Fruit fly (Drosophila melanogaster) whole organism, embryonic: ENCODE measurements around the gene CG34149.

ENCODE experiments used
- Awh ChIP-seq: fragments of 200-800 bp; sonication (Bioruptor generic); IDR thresholded peaks from 2 replicates; pipeline ENCODE4, ENCODE4 v1.3.6; 2022; ENCODE audit warnings: missing biosample characterization, missing genetic modification characterization
- Bdp1 ChIP-seq: fragments of 200-800 bp; sonication (Bioruptor generic); optimal IDR thresholded peaks from 3 replicates; lab custom pipeline; 2016; ENCODE audit warnings: missing biosample characterization, missing genetic modification characterization
- CG10366 ChIP-seq: fragments of 200-800 bp; sonication (Bioruptor generic); IDR thresholded peaks from 2 replicates; pipeline ENCODE4 v1.3.6; 2022; ENCODE audit warnings: missing biosample characterization, missing genetic modification characterization
- CG15514 ChIP-seq: fragments of 200-800 bp; sonication (Bioruptor generic); optimal IDR thresholded peaks from 3 replicates; lab custom pipeline; 2017; ENCODE audit warnings: missing biosample characterization, missing genetic modification characterization, mild to moderate bottlenecking, moderate library complexity, missing genetic modification reagents
- CG16863 ChIP-seq: fragments of 200-800 bp; sonication (Bioruptor generic); optimal IDR thresholded peaks from 3 replicates; lab custom pipeline; 2016; ENCODE audit warnings: missing biosample characterization, missing genetic modification characterization
- CG17612 ChIP-seq: fragments of 200-800 bp; sonication (Bioruptor generic); IDR thresholded peaks from 2 replicates; pipeline ENCODE4 v1.3.6; 2022; ENCODE audit warnings: missing biosample characterization, missing genetic modification characterization
- CG2678 ChIP-seq: fragments of 200-800 bp; sonication (Bioruptor generic); optimal IDR thresholded peaks from 3 replicates; lab custom pipeline; 2019; ENCODE audit warnings: missing biosample characterization, mild to moderate bottlenecking, missing genetic modification characterization, moderate library complexity
- CG2712 ChIP-seq: fragments of 200-800 bp; optimal IDR thresholded peaks from 3 replicates; lab custom pipeline; 2019; ENCODE audit warnings: missing biosample characterization, mild to moderate bottlenecking, missing genetic modification characterization, moderate library complexity
- CG30020 ChIP-seq: fragments of 200-800 bp; optimal IDR thresholded peaks from 2 replicates; lab custom pipeline; 2019; ENCODE audit warnings: missing biosample characterization, mild to moderate bottlenecking, missing genetic modification characterization, moderate library complexity
- CG30403 ChIP-seq: fragments of 200-800 bp; sonication (Bioruptor generic); optimal IDR thresholded peaks from 3 replicates; lab custom pipeline; 2016; ENCODE audit warnings: missing biosample characterization, missing genetic modification characterization
- CG3163 ChIP-seq: fragments of 200-800 bp; sonication (Bioruptor generic); optimal IDR thresholded peaks from 3 replicates; lab custom pipeline; 2016; ENCODE audit warnings: missing biosample characterization, missing genetic modification characterization
- CG32767 ChIP-seq: fragments of 200-800 bp; sonication (Bioruptor generic); IDR thresholded peaks from 2 replicates; pipeline ENCODE4 v1.3.6; 2022; ENCODE audit warnings: missing biosample characterization, missing genetic modification characterization
- CG32772 ChIP-seq: fragments of 200-800 bp; sonication (Bioruptor generic); IDR thresholded peaks from 2 replicates; pipeline ENCODE4 v1.3.6; 2022; ENCODE audit warnings: missing biosample characterization, missing genetic modification characterization
- CG34224 ChIP-seq: fragments of 200-800 bp; sonication (Bioruptor generic); IDR thresholded peaks from 3 replicates; pipeline ENCODE4 v1.3.6; 2022; ENCODE audit warnings: missing biosample characterization, missing genetic modification characterization; ENCODE audit not compliant: partially characterized antibody
- CG34376 ChIP-seq: fragments of 200-800 bp; sonication (Bioruptor generic); optimal IDR thresholded peaks from 2 replicates; lab custom pipeline; 2018; ENCODE audit warnings: missing biosample characterization, mild to moderate bottlenecking, missing genetic modification characterization
- CG34422 ChIP-seq: fragments of 200-800 bp; sonication (Bioruptor generic); IDR thresholded peaks from 3 replicates; pipeline ENCODE4 v1.3.6; 2022; ENCODE audit warnings: missing biosample characterization, missing genetic modification characterization
- CG4404 ChIP-seq: fragments of 200-800 bp; sonication (Bioruptor generic); IDR thresholded peaks from 2 replicates; pipeline ENCODE4 v1.3.6; 2022; ENCODE audit warnings: missing biosample characterization, missing genetic modification characterization
- CG4617 ChIP-seq: fragments of 200-800 bp; sonication (Bioruptor generic); optimal IDR thresholded peaks from 3 replicates; lab custom pipeline; 2016; ENCODE audit warnings: missing biosample characterization, missing genetic modification characterization, borderline replicate concordance
- CG6654 ChIP-seq: fragments of 200-800 bp; sonication (Bioruptor generic); optimal IDR thresholded peaks from 2 replicates; lab custom pipeline; 2017; ENCODE audit warnings: missing biosample characterization, mild to moderate bottlenecking, missing genetic modification characterization
- CG6689 ChIP-seq: fragments of 200-800 bp; sonication (Bioruptor generic); IDR thresholded peaks from 2 replicates; pipeline ENCODE4 v1.3.6; 2022; ENCODE audit warnings: missing biosample characterization, missing genetic modification characterization
- CG6854 ChIP-seq: fragments of 200-800 bp; sonication (Bioruptor generic); optimal IDR thresholded peaks from 3 replicates; lab custom pipeline; 2017; ENCODE audit warnings: missing biosample characterization, mild to moderate bottlenecking, missing genetic modification characterization
- CG8281 ChIP-seq: fragments of 200-800 bp; sonication (Bioruptor generic); optimal IDR thresholded peaks from 2 replicates; lab custom pipeline; 2018; ENCODE audit warnings: missing biosample characterization, mild to moderate bottlenecking, missing genetic modification characterization, moderate library complexity
- CG9437 ChIP-seq: fragments of 200-800 bp; sonication (Bioruptor generic); optimal IDR thresholded peaks from 2 replicates; lab custom pipeline; 2018; ENCODE audit warnings: missing biosample characterization, mild to moderate bottlenecking, missing genetic modification characterization
- Camta ChIP-seq: fragments of 200-800 bp; sonication (Bioruptor generic); optimal IDR thresholded peaks from 2 replicates; lab custom pipeline; 2016; ENCODE audit warnings: missing biosample characterization, missing genetic modification characterization
- Ets97D ChIP-seq: fragments of 200-800 bp; sonication (Bioruptor generic); optimal IDR thresholded peaks from 3 replicates; lab custom pipeline; 2016; ENCODE audit warnings: missing biosample characterization, missing genetic modification characterization
- HmgD ChIP-seq: fragments of 200-800 bp; sonication (Bioruptor generic); optimal IDR thresholded peaks from 3 replicates; lab custom pipeline; 2016; ENCODE audit warnings: missing biosample characterization, missing genetic modification characterization
- MBD-R2 ChIP-seq: fragments of 200-800 bp; sonication (Bioruptor generic); IDR thresholded peaks from 2 replicates; pipeline ENCODE4 v1.3.6; 2022; ENCODE audit warnings: missing biosample characterization, missing genetic modification characterization
- PHDP ChIP-seq: fragments of 200-800 bp; sonication (Bioruptor generic); optimal IDR thresholded peaks from 3 replicates; lab custom pipeline; 2018; ENCODE audit warnings: missing biosample characterization, mild to moderate bottlenecking, missing genetic modification characterization, moderate library complexity
- Poxn ChIP-seq: fragments of 200-800 bp; sonication (Bioruptor generic); IDR thresholded peaks from 2 replicates; pipeline ENCODE4 v1.3.6; 2022; ENCODE audit warnings: missing biosample characterization, missing genetic modification characterization
- amos ChIP-seq: fragments of 200-800 bp; sonication (Bioruptor generic); IDR thresholded peaks from 2 replicates; pipeline ENCODE4 v1.3.6; 2022; ENCODE audit warnings: missing biosample characterization, missing genetic modification characterization; ENCODE audit not compliant: partially characterized antibody
- aop ChIP-seq: fragments of 200-800 bp; sonication (Bioruptor generic); IDR thresholded peaks from 2 replicates; pipeline ENCODE4 v1.3.6; 2022; ENCODE audit warnings: missing biosample characterization, missing genetic modification characterization
- cg ChIP-seq: fragments of 200-800 bp; sonication (Bioruptor generic); optimal IDR thresholded peaks from 3 replicates; lab custom pipeline; 2019; ENCODE audit warnings: missing biosample characterization, mild to moderate bottlenecking, missing genetic modification characterization, moderate library complexity
- chif ChIP-seq, 2 experiments: fragments of 200-800 bp; sonication (Bioruptor generic); optimal IDR thresholded peaks; 3 replicates each; lab custom pipeline; 2016; ENCODE audit warnings: missing biosample characterization in 2 of 2, missing genetic modification characterization in 2 of 2
- chinmo ChIP-seq: fragments of 200-800 bp; sonication (Bioruptor generic); IDR thresholded peaks from 4 replicates; pipeline ENCODE4 v1.3.6; 2022; ENCODE audit warnings: missing biosample characterization, missing genetic modification characterization; ENCODE audit not compliant: partially characterized antibody
- chn ChIP-seq: fragments of 200-800 bp; sonication (Bioruptor generic); optimal IDR thresholded peaks from 2 replicates; lab custom pipeline; 2016; ENCODE audit warnings: missing biosample characterization, missing genetic modification characterization
- dpn ChIP-seq, 2 experiments: fragments of 200-800 bp; sonication (Bioruptor generic); optimal IDR thresholded peaks; 3 replicates each; lab custom pipeline; 2016; ENCODE audit warnings: missing biosample characterization in 2 of 2, missing genetic modification characterization in 2 of 2
- ems ChIP-seq: fragments of 200-800 bp; sonication (Bioruptor generic); optimal IDR thresholded peaks from 3 replicates; lab custom pipeline; 2016; ENCODE audit warnings: missing biosample characterization, missing genetic modification characterization
- ftz-f1 ChIP-seq: fragments of 200-800 bp; sonication (Bioruptor generic); optimal IDR thresholded peaks from 2 replicates; lab custom pipeline; 2016; ENCODE audit warnings: missing biosample characterization, missing genetic modification characterization
- hbn ChIP-seq: fragments of 200-800 bp; sonication (Bioruptor generic); IDR thresholded peaks from 2 replicates; pipeline ENCODE4 v1.3.6; 2022; ENCODE audit warnings: missing biosample characterization, missing genetic modification characterization; ENCODE audit not compliant: partially characterized antibody
- kni ChIP-seq: fragments of 200-800 bp; sonication (Bioruptor generic); optimal IDR thresholded peaks from 3 replicates; lab custom pipeline; 2017; ENCODE audit warnings: mild to moderate bottlenecking, missing biosample characterization, missing genetic modification reagents, missing genetic modification characterization
- nerfin-1 ChIP-seq: fragments of 200-800 bp; sonication (Bioruptor generic); optimal IDR thresholded peaks from 3 replicates; lab custom pipeline; 2019; ENCODE audit warnings: missing biosample characterization, mild to moderate bottlenecking, missing genetic modification characterization, moderate library complexity
- otp ChIP-seq: fragments of 200-800 bp; sonication (Bioruptor generic); IDR thresholded peaks from 3 replicates; pipeline ENCODE4, ENCODE4 v1.3.6; 2022; ENCODE audit warnings: missing biosample characterization, missing genetic modification characterization
- repo ChIP-seq: fragments of 200-800 bp; sonication (Bioruptor generic); optimal IDR thresholded peaks from 2 replicates; lab custom pipeline; 2016; ENCODE audit warnings: missing biosample characterization, missing genetic modification characterization
- sd ChIP-seq: fragments of 200-800 bp; sonication (Bioruptor generic); optimal IDR thresholded peaks from 3 replicates; lab custom pipeline; 2018; ENCODE audit warnings: missing biosample characterization, mild to moderate bottlenecking, missing genetic modification characterization, moderate library complexity
- seq ChIP-seq: fragments of 200-800 bp; sonication (Bioruptor generic); IDR thresholded peaks from 2 replicates; pipeline ENCODE4 v1.3.6; 2022; ENCODE audit warnings: missing biosample characterization, missing genetic modification characterization
- sr ChIP-seq: fragments of 200-800 bp; sonication (Bioruptor generic); IDR thresholded peaks from 3 replicates; pipeline ENCODE4 v1.3.6; 2022; ENCODE audit warnings: missing biosample characterization, missing genetic modification characterization
- tin ChIP-seq: fragments of 200-800 bp; sonication (Bioruptor generic); optimal IDR thresholded peaks from 3 replicates; lab custom pipeline; 2016; ENCODE audit warnings: missing biosample characterization, missing genetic modification characterization
- zen ChIP-seq: fragments of 200-800 bp; sonication (Bioruptor generic); optimal IDR thresholded peaks from 3 replicates; lab custom pipeline; 2018; ENCODE audit warnings: missing biosample characterization, mild to moderate bottlenecking, missing genetic modification characterization, moderate library complexity

Gene CG34149

dm6 chr3R:22356464-22357410 lies 23.2 kb upstream of the CG34149 start, which contains the start of gene Sar1 (continued):
- TF ChIP-seq dpn (GFP tag; optimal IDR thresholded peaks at IDR 0.05; lab: Kevin White, UChicago) (peak; percentile 19 to 55), CG8281 (tag; lab: Kevin White, UChicago) (no peak), CG32767 (GFP tag; lab: Robert Waterston, UW) (no peak), Ets97D (GFP tag; lab: Kevin White, UChicago) (peak; percentile 94), chinmo (GFP tag; lab: Robert Waterston, UW) (peak; percentile 94; the same call in 3 of the 4 replicates), CG9437 (GFP tag; lab: Kevin White, UChicago) (peak; percentile 55), CG34376 (GFP tag; lab: Kevin White, UChicago) (peak; percentile 20), CG10366 (no peak), CG6689 (GFP tag; lab: Robert Waterston, UW) (no peak), CG3163 (peak; percentile 60), chif (GFP tag; optimal IDR thresholded peaks at IDR 0.05; lab: Kevin White, UChicago) (peak; percentile 0 to 46), cg (GFP tag; lab: Kevin White, UChicago) (peak; percentile 96), nerfin-1 (tag; lab: Kevin White, UChicago) (peak; percentile 31), Camta (peak; percentile 35), CG2678 (no peak), CG32772 (peak; percentile 55), CG6854 (GFP tag; lab: Kevin White, UChicago) (peak; percentile 39), sr (GFP tag; lab: Robert Waterston, UW) (no peak), HmgD (GFP tag; lab: Kevin White, UChicago) (peak; percentile 88), MBD-R2 (peak; percentile 16; the same call in 1 of the 2 replicates), chn (no peak), tin (GFP tag; lab: Kevin White, UChicago) (no peak), PHDP (tag; lab: Kevin White, UChicago) (no peak), CG16863 (GFP tag; lab: Kevin White, UChicago) (no peak), CG30403 (GFP tag; lab: Kevin White, UChicago) (peak; percentile 6), Awh (GFP tag; lab: Robert Waterston, UW) (no peak), otp (GFP tag; lab: Robert Waterston, UW) (no peak), CG4404 (no peak; the same call in 1 of the 2 replicates), seq (GFP tag; lab: Robert Waterston, UW) (no peak; the same call in 1 of the 2 replicates), sd (tag; lab: Kevin White, UChicago) (peak; percentile 4), CG30020 (tag; lab: Kevin White, UChicago) (peak; percentile 13), ems (GFP tag; lab: Kevin White, UChicago) (no peak), ftz-f1 (GFP tag; lab: Kevin White, UChicago) (peak; percentile 81), Bdp1 (no peak), CG2712 (tag; lab: Kevin White, UChicago) (peak; percentile 68), hbn (GFP tag; lab: Robert Waterston, UW) (peak; percentile 95), CG4617 (peak; percentile 60), Poxn (GFP tag; lab: Robert Waterston, UW) (no peak), CG15514 (peak; percentile 96), repo (peak; percentile 14), kni (GFP tag; lab: Kevin White, UChicago) (peak; percentile 3), aop (peak; percentile 71), CG6654 (no peak), amos (GFP tag; lab: Robert Waterston, UW) (peak; percentile 98), CG34224 (GFP tag; lab: Robert Waterston, UW) (peak; percentile 88), CG34422 (GFP tag; lab: Robert Waterston, UW) (peak; percentile 51; the same call in 2 of the 3 replicates), CG17612 (GFP tag; lab: Robert Waterston, UW) (no peak), zen (tag; lab: Kevin White, UChicago) (peak; percentile 74)
